Worm (Caenorhabditis elegans) whole organism, young adult: ENCODE data around the gene Y59H11AM.4.
A peak's percentile ranks its signal among the peaks of the same experiment; 100 is the strongest.

Source experiments
- F10E7.11 ChIP-seq: sonication (generic microtip); optimal IDR thresholded peaks from 2 replicates; lab custom pipeline; 2017; ENCODE audit warnings: mild to moderate bottlenecking, missing genetic modification characterization, moderate library complexity, missing compliant biosample characterization
- F39B2.1 ChIP-seq: fragments of 200-800 bp; sonication (Bioruptor generic); IDR thresholded peaks from 2 replicates; pipeline ENCODE4 v1.3.6; 2022; ENCODE audit warnings: missing genetic modification reagents, missing genetic modification characterization, missing compliant biosample characterization
- F49E8.2 ChIP-seq: sonication (generic microtip); optimal IDR thresholded peaks from 3 replicates; lab custom pipeline; 2017; ENCODE audit warnings: missing genetic modification characterization, mild to moderate bottlenecking, missing compliant biosample characterization, antibody characterized with exemption, moderate library complexity; ENCODE audit not compliant: insufficient read depth
- F55B11.4 ChIP-seq: sonication (generic microtip); optimal IDR thresholded peaks from 2 replicates; lab custom pipeline; 2016; ENCODE audit warnings: missing compliant biosample characterization, missing genetic modification characterization, borderline replicate concordance; ENCODE audit not compliant: insufficient read depth
- K12H6.12 ChIP-seq: fragments of 200-800 bp; sonication (Bioruptor generic); optimal IDR thresholded peaks from 2 replicates; lab custom pipeline; 2018; ENCODE audit warnings: mild to moderate bottlenecking, missing genetic modification characterization, missing compliant biosample characterization
- T26A5.8 ChIP-seq: sonication (generic microtip); optimal IDR thresholded peaks from 2 replicates; lab custom pipeline; 2016; ENCODE audit warnings: missing genetic modification characterization, missing compliant biosample characterization
- Y53G8AR.9 ChIP-seq: fragments of 200-800 bp; sonication (Bioruptor generic); conservative IDR thresholded peaks from 2 replicates; pipeline ENCODE4 v1.3.6; 2022; ENCODE audit warnings: missing genetic modification reagents, missing genetic modification characterization, missing compliant biosample characterization
- Y56A3A.18 ChIP-seq: fragments of 200-800 bp; sonication (Bioruptor generic); IDR thresholded peaks from 2 replicates; pipeline ENCODE4 v1.3.6; 2022; ENCODE audit warnings: missing genetic modification reagents, missing genetic modification characterization, missing compliant biosample characterization
- ama-1 ChIP-seq, 3 experiments: fragments of 150-350 bp in 1 of 3; sonication (generic microtip) in 2 of 3; optimal IDR thresholded peaks; 2 replicates each; lab custom pipeline; 2014 to 2018; ENCODE audit warnings: missing biosample characterization in 2 of 3, missing genetic modification characterization in 2 of 3, missing genetic modification reagents in 2 of 3
- atf-7 ChIP-seq: sonication (generic microtip); optimal IDR thresholded peaks from 2 replicates; lab custom pipeline; 2017; ENCODE audit warnings: mild to moderate bottlenecking, missing genetic modification characterization, missing compliant biosample characterization
- attf-3 ChIP-seq: fragments of 200-800 bp; sonication (Bioruptor generic); conservative IDR thresholded peaks from 2 replicates; pipeline ENCODE4 v1.3.6; 2022; ENCODE audit warnings: missing genetic modification reagents, missing genetic modification characterization, missing compliant biosample characterization
- attf-5 ChIP-seq: fragments of 200-800 bp; sonication (Bioruptor generic); optimal IDR thresholded peaks from 2 replicates; lab custom pipeline; 2018; ENCODE audit warnings: mild to moderate bottlenecking, missing genetic modification characterization, missing compliant biosample characterization
- bed-1 ChIP-seq: fragments of 200-800 bp; sonication (Bioruptor generic); IDR thresholded peaks from 2 replicates; pipeline ENCODE4 v1.3.6; 2022; ENCODE audit warnings: missing genetic modification reagents, missing genetic modification characterization, missing compliant biosample characterization
- bed-2 ChIP-seq: fragments of 200-800 bp; sonication (Bioruptor generic); IDR thresholded peaks from 2 replicates; pipeline ENCODE4 v1.3.6; 2022; ENCODE audit warnings: missing genetic modification reagents, missing genetic modification characterization, missing compliant biosample characterization
- cebp-1 ChIP-seq, 2 experiments: fragments of 200-800 bp in 1 of 2; sonication (Bioruptor generic) in 1 of 2; sonication (generic microtip) in 1 of 2; IDR thresholded peaks in 1 of 2; optimal IDR thresholded peaks in 1 of 2; 2 replicates each; pipeline versions ENCODE4 v1.3.6 to Lab custom; 2017 to 2022; ENCODE audit warnings: missing compliant biosample characterization in 2 of 2, missing genetic modification characterization in 2 of 2, mild to moderate bottlenecking in 1 of 2, missing genetic modification reagents in 1 of 2, moderate library complexity in 1 of 2
- ceh-27 ChIP-seq: fragments of 200-800 bp; sonication (Bioruptor generic); optimal IDR thresholded peaks from 2 replicates; lab custom pipeline; 2018; ENCODE audit warnings: mild to moderate bottlenecking, missing genetic modification characterization, moderate library complexity, missing compliant biosample characterization
- ceh-40 ChIP-seq: fragments of 200-800 bp; sonication (Bioruptor generic); IDR thresholded peaks from 2 replicates; pipeline ENCODE4 v1.3.6; 2022; ENCODE audit warnings: missing genetic modification characterization, missing compliant biosample characterization
- ceh-79 ChIP-seq: sonication (generic microtip); optimal IDR thresholded peaks from 2 replicates; lab custom pipeline; 2017; ENCODE audit warnings: mild to moderate bottlenecking, missing genetic modification characterization, missing compliant biosample characterization
- chd-7 ChIP-seq: sonication (generic microtip); optimal IDR thresholded peaks from 2 replicates; lab custom pipeline; 2016; ENCODE audit warnings: mild to moderate bottlenecking, missing genetic modification characterization, moderate library complexity, missing compliant biosample characterization
- die-1 ChIP-seq: sonication (generic microtip); optimal IDR thresholded peaks from 2 replicates; lab custom pipeline; 2016; ENCODE audit warnings: missing genotype, mild to moderate bottlenecking, missing genetic modification characterization, missing compliant biosample characterization
- dpff-1 ChIP-seq: sonication (generic microtip); optimal IDR thresholded peaks from 2 replicates; lab custom pipeline; 2017; ENCODE audit warnings: mild to moderate bottlenecking, missing genetic modification characterization, missing compliant biosample characterization
- fkh-3 ChIP-seq: sonication (generic microtip); optimal IDR thresholded peaks from 2 replicates; lab custom pipeline; 2016; ENCODE audit warnings: mild to moderate bottlenecking, missing genetic modification characterization, missing compliant biosample characterization
- hlh-26 ChIP-seq: fragments of 200-800 bp; sonication (Bioruptor generic); conservative IDR thresholded peaks from 2 replicates; pipeline ENCODE4 v1.3.6; 2022; ENCODE audit warnings: missing genetic modification reagents, missing genetic modification characterization, missing compliant biosample characterization
- hrde-1 ChIP-seq: sonication (generic microtip); optimal IDR thresholded peaks from 2 replicates; lab custom pipeline; 2016; ENCODE audit warnings: missing genetic modification characterization, mild to moderate bottlenecking, missing compliant biosample characterization, moderate library complexity, missing genotype, missing genetic modification reagents, borderline replicate concordance
- hsf-1 ChIP-seq: fragments of 200-800 bp; sonication (Bioruptor generic); IDR thresholded peaks from 2 replicates; pipeline ENCODE4 v1.3.6; 2022; ENCODE audit warnings: missing genetic modification reagents, missing genetic modification characterization, missing compliant biosample characterization
- let-526 ChIP-seq: fragments of 200-800 bp; sonication (Bioruptor generic); IDR thresholded peaks from 2 replicates; pipeline ENCODE4 v1.3.6; 2022; ENCODE audit warnings: missing genetic modification reagents, missing genetic modification characterization, missing compliant biosample characterization
- let-607 ChIP-seq, 2 experiments: fragments of 200-800 bp in 1 of 2; sonication (Bioruptor generic) in 1 of 2; sonication (generic microtip) in 1 of 2; optimal IDR thresholded peaks; 2 replicates each; lab custom pipeline; 2016 to 2018; ENCODE audit warnings: mild to moderate bottlenecking in 2 of 2, missing compliant biosample characterization in 2 of 2, missing genetic modification characterization in 2 of 2, moderate library complexity in 2 of 2, missing genotype in 1 of 2
- lin-35 ChIP-seq, 3 experiments: fragments of 150-350 bp in 2 of 3; sonication (generic microtip) in 1 of 3; optimal IDR thresholded peaks; 2 replicates each; lab custom pipeline; 2014 to 2018; ENCODE audit warnings: missing biosample characterization in 3 of 3, missing genetic modification characterization in 3 of 3, missing genetic modification reagents in 3 of 3
- lin-40 ChIP-seq: sonication (generic microtip); optimal IDR thresholded peaks from 2 replicates; lab custom pipeline; 2016; ENCODE audit warnings: missing genetic modification characterization, mild to moderate bottlenecking, missing compliant biosample characterization, missing genotype, missing genetic modification reagents
- lir-1 ChIP-seq: fragments of 200-800 bp; sonication (Bioruptor generic); conservative IDR thresholded peaks from 2 replicates; pipeline ENCODE4 v1.3.6; 2022; ENCODE audit warnings: missing genetic modification reagents, missing genetic modification characterization, missing compliant biosample characterization
- nfyb-1 ChIP-seq: fragments of 200-800 bp; sonication (Bioruptor generic); IDR thresholded peaks from 2 replicates; pipeline ENCODE4 v1.3.6; 2022; ENCODE audit warnings: missing genetic modification reagents, missing genetic modification characterization, missing compliant biosample characterization
- nhr-80 ChIP-seq: sonication (generic microtip); optimal IDR thresholded peaks from 2 replicates; lab custom pipeline; 2016; ENCODE audit warnings: missing genetic modification characterization, missing compliant biosample characterization
- pha-4 ChIP-seq: fragments of 150-350 bp; sonication (generic microtip); optimal IDR thresholded peaks from 2 replicates; lab custom pipeline; 2014; ENCODE audit warnings: missing biosample characterization, missing genetic modification reagents, missing genetic modification characterization
- rcor-1 ChIP-seq: fragments of 200-800 bp; sonication (Bioruptor generic); IDR thresholded peaks from 2 replicates; pipeline ENCODE4 v1.3.6; 2022; ENCODE audit warnings: missing genetic modification reagents, missing genetic modification characterization, missing compliant biosample characterization
- snpc-1.3 ChIP-seq: sonication (generic microtip); optimal IDR thresholded peaks from 2 replicates; lab custom pipeline; 2017; ENCODE audit warnings: missing genetic modification characterization, mild to moderate bottlenecking, missing compliant biosample characterization, antibody characterized with exemption, moderate library complexity, missing genotype, missing genetic modification reagents; ENCODE audit not compliant: insufficient read depth
- somi-1 ChIP-seq: fragments of 200-800 bp; sonication (Bioruptor generic); optimal IDR thresholded peaks from 2 replicates; lab custom pipeline; 2018; ENCODE audit warnings: mild to moderate bottlenecking, missing genetic modification characterization, missing compliant biosample characterization
- tbp1 ChIP-seq: fragments of 200-800 bp; sonication (Bioruptor generic); optimal IDR thresholded peaks from 2 replicates; lab custom pipeline; 2018; ENCODE audit warnings: mild to moderate bottlenecking, missing genetic modification characterization, missing compliant biosample characterization
- tbx-9 ChIP-seq: sonication (generic microtip); optimal IDR thresholded peaks from 2 replicates; lab custom pipeline; 2016; ENCODE audit warnings: borderline replicate concordance, missing genetic modification characterization, inconsistent platforms, missing compliant biosample characterization
- tlf-1 ChIP-seq: fragments of 200-800 bp; sonication (Bioruptor generic); optimal IDR thresholded peaks from 2 replicates; lab custom pipeline; 2018; ENCODE audit warnings: mild to moderate bottlenecking, missing genetic modification characterization, missing compliant biosample characterization
- unc-62 ChIP-seq: fragments of 150-350 bp; optimal IDR thresholded peaks from 2 replicates; lab custom pipeline; 2014; ENCODE audit warnings: missing biosample characterization, missing genetic modification reagents, missing genetic modification characterization
- ztf-22 ChIP-seq: fragments of 200-800 bp; sonication (Bioruptor generic); optimal IDR thresholded peaks from 2 replicates; lab custom pipeline; 2018; ENCODE audit warnings: mild to moderate bottlenecking, missing genetic modification characterization, moderate library complexity, missing compliant biosample characterization

Y59H11AM.4 gene

ce11 chrIV:8587057-8587456 lies 16.9 kb upstream of the Y59H11AM.4 start (continued):
- TF ChIP-seq F55B11.4: no peak
- no peak for TF ChIP-seq tbx-9 (tag; lab: Kevin White, UChicago)
- TF ChIP-seq ceh-27: peak; percentile 1
- TF ChIP-seq tbp1: peak; percentile 23
- no peak for TF ChIP-seq F39B2.1 (GFP tag; lab: Robert Waterston, UW)
- peak; percentile 1 for TF ChIP-seq somi-1
- no peak for TF ChIP-seq cebp-1 (GFP tag; IDR thresholded peaks at IDR 0.05; lab: Robert Waterston, UW)
- TF ChIP-seq cebp-1 (tag; optimal IDR thresholded peaks at IDR 0.05; lab: Kevin White, UChicago): peak; percentile 62
- 0 out of 2 replicates have a peak, but pooled peaks have one; percentile 10 for TF ChIP-seq Y53G8AR.9 (GFP tag; lab: Robert Waterston, UW)
- no peak for TF ChIP-seq bed-2 (GFP tag; lab: Robert Waterston, UW)
- peak; percentile 13 for TF ChIP-seq unc-62 (GFP tag; lab: Kevin White, UChicago)
- TF ChIP-seq ztf-22 (GFP tag; lab: Kevin White, UChicago): no peak

- TF ChIP-seq unc-62 (GFP tag; lab: Kevin White, UChicago) (no peak), F55B11.4 (no peak), let-526 (0 out of 2 replicates have a peak, but pooled peaks have one; percentile 5), dpff-1 (no peak), ama-1 (optimal IDR thresholded peaks at IDR 0.05; lab: Kevin White, UChicago) (no peak), ama-1 (GFP tag; optimal IDR thresholded peaks at IDR 0.05; lab: Kevin White, UChicago) (no peak), ceh-79 (tag; lab: Kevin White, UChicago) (no peak), fkh-3 (tag; lab: Kevin White, UChicago) (no peak), ceh-40 (no peak), tbp1 (peak; percentile 23), Y56A3A.18 (no peak), chd-7 (tag; lab: Kevin White, UChicago) (peak; percentile 42), bed-2 (GFP tag; lab: Robert Waterston, UW) (no peak), attf-5 (peak; percentile 22), T26A5.8 (tag; lab: Kevin White, UChicago) (no peak), hsf-1 (GFP tag; lab: Robert Waterston, UW) (peak; percentile 84; the same call in 1 of the 2 replicates), F10E7.11 (tag; lab: Kevin White, UChicago) (no peak), lin-35 (GFP tag; optimal IDR thresholded peaks at IDR 0.05; lab: Kevin White, UChicago) (no peak), tlf-1 (GFP tag; lab: Kevin White, UChicago) (no peak), F49E8.2 (tag; lab: Kevin White, UChicago) (no peak), die-1 (tag; lab: Kevin White, UChicago) (no peak), atf-7 (tag; lab: Kevin White, UChicago) (peak; percentile 60), hrde-1 (tag; lab: Kevin White, UChicago) (no peak), lin-40 (tag; lab: Kevin White, UChicago) (no peak), bed-1 (GFP tag; lab: Robert Waterston, UW) (no peak), Y53G8AR.9 (GFP tag; lab: Robert Waterston, UW) (0 out of 2 replicates have a peak, but pooled peaks have one; percentile 41), pha-4 (tag; lab: Kevin White, UChicago) (no peak), let-607 (tag; optimal IDR thresholded peaks at IDR 0.05; lab: Kevin White, UChicago) (peak in 1 of 2 experiments; percentile 44), hlh-26 (GFP tag; lab: Robert Waterston, UW) (no peak), snpc-1.3 (tag; lab: Kevin White, UChicago) (no peak), cebp-1 (GFP tag; IDR thresholded peaks at IDR 0.05; lab: Robert Waterston, UW) (no peak), cebp-1 (tag; optimal IDR thresholded peaks at IDR 0.05; lab: Kevin White, UChicago) (peak; percentile 58), lir-1 (GFP tag; lab: Robert Waterston, UW) (0 out of 2 replicates have a peak, but pooled peaks have one; percentile 30), nhr-80 (peak; percentile 87), K12H6.12 (tag; lab: Kevin White, UChicago) (no peak), rcor-1 (no peak), attf-3 (GFP tag; lab: Robert Waterston, UW) (no peak), nfyb-1 (peak; percentile 60; the same call in 1 of the 2 replicates)
These were observed 15.2 kb upstream of the Y59H11AM.4 start, which contains the start of gene catp-7 for ce11 chrIV:8585076-8586033. Gene catp-7 (plus strand): TSS chrIV:8585983.
